Worm (Caenorhabditis elegans) whole organism, early embryonic: ENCODE data around the gene nas-3.

ENCODE experiments used
- aly-1 ChIP-seq: sonication (generic microtip); optimal IDR thresholded peaks from 2 replicates; lab custom pipeline; 2016; ENCODE audit warnings: missing genetic modification characterization, missing compliant biosample characterization
- ama-1 ChIP-seq: fragments of 150-350 bp; optimal IDR thresholded peaks from 2 replicates; lab custom pipeline; 2014
- ets-7 ChIP-seq: sonication (generic microtip); optimal IDR thresholded peaks from 2 replicates; lab custom pipeline; 2016; ENCODE audit warnings: missing genotype, missing genetic modification characterization, missing compliant biosample characterization
- flt-1 ChIP-seq: fragments of 200-800 bp; sonication (Bioruptor generic); IDR thresholded peaks from 2 replicates; pipeline ENCODE4 v1.3.6; 2022; ENCODE audit warnings: missing genetic modification characterization, missing compliant biosample characterization
- pes-1 ChIP-seq: fragments of 200-800 bp; sonication (Bioruptor generic); IDR thresholded peaks from 2 replicates; pipeline ENCODE4 v1.3.6; 2022; ENCODE audit warnings: missing genetic modification reagents, missing genetic modification characterization, missing compliant biosample characterization
- sea-1 ChIP-seq: fragments of 200-800 bp; sonication (Bioruptor generic); conservative IDR thresholded peaks from 2 replicates; pipeline ENCODE4 v1.3.6; 2022; ENCODE audit warnings: missing genetic modification characterization, missing compliant biosample characterization

DNA sequence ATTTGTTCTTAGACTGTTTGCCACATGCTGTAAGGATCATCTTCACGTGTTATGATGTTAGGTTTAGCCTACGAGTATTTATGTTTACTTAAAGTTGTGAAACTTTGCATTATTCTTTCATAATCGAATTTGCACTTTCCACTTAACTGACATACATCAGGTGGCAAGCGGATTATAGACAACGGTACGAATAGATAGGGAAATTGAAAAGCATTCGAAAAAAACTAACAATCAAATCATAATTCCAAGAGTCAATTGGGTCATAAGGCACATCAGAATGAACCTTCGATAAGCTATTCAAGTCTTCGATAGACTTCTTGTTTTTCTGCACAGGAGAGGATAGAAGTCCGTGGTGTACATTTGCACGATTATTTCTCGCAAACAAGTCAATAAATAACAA is 14.5 kb downstream of the nas-3 start:
- no peak for TF ChIP-seq ama-1 (lab: Kevin White, UChicago)
- TF ChIP-seq sea-1 (GFP tag; lab: Robert Waterston, UW): no peak
- TF ChIP-seq aly-1 (tag; lab: Kevin White, UChicago): no peak
- TF ChIP-seq flt-1 (GFP tag; lab: Robert Waterston, UW): no peak
- TF ChIP-seq pes-1 (GFP tag; lab: Robert Waterston, UW): no peak
- no peak for TF ChIP-seq ets-7 (tag; lab: Kevin White, UChicago)
